Worm (Caenorhabditis elegans) whole organism, L4 larva: Measurements from ENCODE around the gene unc-96.
A peak's percentile ranks its signal among the peaks of the same experiment; 100 is the strongest.

Source experiments
- F10B5.3 ChIP-seq: sonication (generic microtip); optimal IDR thresholded peaks from 2 replicates; lab custom pipeline; 2016; ENCODE audit warnings: mild to moderate bottlenecking, missing genetic modification characterization, missing compliant biosample characterization
- T20F7.1 ChIP-seq: fragments of 200-800 bp; sonication (Bioruptor generic); optimal IDR thresholded peaks from 2 replicates; lab custom pipeline; 2018; ENCODE audit warnings: mild to moderate bottlenecking, missing genetic modification characterization, missing compliant biosample characterization
- T26A8.4 ChIP-seq: fragments of 200-800 bp; sonication (Bioruptor generic); IDR thresholded peaks from 2 replicates; pipeline ENCODE4 v1.3.6; 2022; ENCODE audit warnings: missing genetic modification characterization, missing compliant biosample characterization
- ZK546.5 ChIP-seq, 2 experiments: sonication (generic microtip); optimal IDR thresholded peaks; 2 replicates each; lab custom pipeline; 2017; ENCODE audit warnings: missing biosample characterization in 2 of 2, missing genetic modification characterization in 2 of 2
- aha-1 ChIP-seq: fragments of 150-350 bp; peaks from one replicate; lab custom pipeline; 2014; ENCODE audit warnings: missing biosample characterization, missing genetic modification characterization
- aly-2 ChIP-seq: sonication (generic microtip); optimal IDR thresholded peaks from 2 replicates; lab custom pipeline; 2018; ENCODE audit warnings: missing biosample characterization, missing genetic modification characterization
- ceh-28 ChIP-seq: fragments of 150-350 bp; optimal IDR thresholded peaks from 2 replicates; lab custom pipeline; 2014; ENCODE audit warnings: missing biosample characterization, missing genetic modification reagents, missing genetic modification characterization
- ceh-32 ChIP-seq: sonication (generic microtip); optimal IDR thresholded peaks from 2 replicates; lab custom pipeline; 2016; ENCODE audit warnings: mild to moderate bottlenecking, missing genetic modification characterization, missing compliant biosample characterization; ENCODE audit not compliant: poor library complexity
- ces-1 ChIP-seq: fragments of 150-350 bp; sonication (generic microtip); optimal IDR thresholded peaks from 4 replicates; lab custom pipeline; 2014; ENCODE audit warnings: missing biosample characterization, missing genetic modification reagents, missing genetic modification characterization
- cey-2 ChIP-seq: sonication (generic microtip); optimal IDR thresholded peaks from 3 replicates; lab custom pipeline; 2017; ENCODE audit warnings: missing genetic modification characterization, mild to moderate bottlenecking, missing compliant biosample characterization, antibody characterized with exemption, borderline replicate concordance; ENCODE audit not compliant: insufficient read depth
- daf-12 ChIP-seq: fragments of 150-350 bp; optimal IDR thresholded peaks from 2 replicates; lab custom pipeline; 2014; ENCODE audit warnings: missing biosample characterization, missing genetic modification reagents, missing genetic modification characterization
- daf-8 ChIP-seq: fragments of 200-800 bp; sonication (Bioruptor generic); IDR thresholded peaks from 2 replicates; pipeline ENCODE4 v1.3.6; 2022; ENCODE audit warnings: missing genetic modification characterization, missing compliant biosample characterization
- dmd-6 ChIP-seq: fragments of 200-800 bp; sonication (Bioruptor generic); IDR thresholded peaks from 2 replicates; pipeline ENCODE4 v1.3.6; 2022; ENCODE audit warnings: missing genetic modification reagents, missing genetic modification characterization, missing compliant biosample characterization
- dmd-8 ChIP-seq: fragments of 200-800 bp; sonication (Bioruptor generic); IDR thresholded peaks from 2 replicates; pipeline ENCODE4 v1.3.6; 2022; ENCODE audit warnings: missing genetic modification characterization, missing compliant biosample characterization
- dmd-9 ChIP-seq: fragments of 200-800 bp; sonication (Bioruptor generic); IDR thresholded peaks from 2 replicates; pipeline ENCODE4 v1.3.6; 2022; ENCODE audit warnings: missing genetic modification reagents, missing genetic modification characterization, missing compliant biosample characterization
- egl-43 ChIP-seq: fragments of 200-800 bp; sonication (Bioruptor generic); IDR thresholded peaks from 2 replicates; pipeline ENCODE4 v1.3.6; 2022; ENCODE audit warnings: missing genetic modification reagents, missing genetic modification characterization, missing compliant biosample characterization
- fos-1 ChIP-seq: fragments of 150-350 bp; optimal IDR thresholded peaks from 2 replicates; lab custom pipeline; 2014; ENCODE audit warnings: missing biosample characterization, missing genetic modification characterization
- gei-8 ChIP-seq: fragments of 200-800 bp; sonication (Bioruptor generic); optimal IDR thresholded peaks from 2 replicates; lab custom pipeline; 2018; ENCODE audit warnings: mild to moderate bottlenecking, missing genetic modification characterization, missing compliant biosample characterization
- hif-1 ChIP-seq, 2 experiments: sonication (generic microtip); optimal IDR thresholded peaks; 2 replicates each; lab custom pipeline; 2016 to 2017; ENCODE audit warnings: missing compliant biosample characterization in 2 of 2, missing genetic modification characterization in 2 of 2, missing genetic modification reagents in 2 of 2, missing genotype in 2 of 2, mild to moderate bottlenecking in 1 of 2
- lin-1 ChIP-seq: fragments of 200-800 bp; sonication (Bioruptor generic); IDR thresholded peaks from 2 replicates; pipeline ENCODE4 v1.3.6; 2022; ENCODE audit warnings: missing genetic modification reagents, missing genetic modification characterization, missing compliant biosample characterization
- lin-29 ChIP-seq: fragments of 200-800 bp; sonication (Bioruptor generic); IDR thresholded peaks from 2 replicates; pipeline ENCODE4 v1.3.6; 2022; ENCODE audit warnings: missing genetic modification reagents, missing genetic modification characterization, missing compliant biosample characterization
- lin-39 ChIP-seq: fragments of 150-350 bp; optimal IDR thresholded peaks from 2 replicates; lab custom pipeline; 2014; ENCODE audit warnings: missing biosample characterization, missing genetic modification reagents, missing genetic modification characterization
- lir-3 ChIP-seq: sonication (generic microtip); optimal IDR thresholded peaks from 2 replicates; lab custom pipeline; 2016; ENCODE audit warnings: mild to moderate bottlenecking, missing genetic modification characterization, missing compliant biosample characterization
- lsy-2 ChIP-seq, 2 experiments: fragments of 150-350 bp in 1 of 2; sonication (generic microtip) in 1 of 2; optimal IDR thresholded peaks; 2 replicates each; lab custom pipeline; 2014 to 2017; ENCODE audit warnings: missing biosample characterization in 2 of 2, missing genetic modification characterization in 2 of 2
- madf-5 ChIP-seq, 2 experiments: fragments of 200-800 bp; sonication (Bioruptor generic); IDR thresholded peaks; 2 replicates each; pipeline ENCODE4 v1.3.6; 2022; ENCODE audit warnings: missing compliant biosample characterization in 2 of 2, missing genetic modification characterization in 2 of 2
- madf-9 ChIP-seq: fragments of 200-800 bp; sonication (Bioruptor generic); conservative IDR thresholded peaks from 2 replicates; pipeline ENCODE4 v1.3.6; 2022; ENCODE audit warnings: missing genetic modification reagents, missing genetic modification characterization, missing compliant biosample characterization
- mdl-1 ChIP-seq, 2 experiments: fragments of 150-350 bp in 1 of 2; sonication (generic microtip) in 1 of 2; optimal IDR thresholded peaks; 2 replicates each; lab custom pipeline; 2014 to 2017; ENCODE audit warnings: missing biosample characterization in 2 of 2, missing genetic modification characterization in 2 of 2
- mep-1 ChIP-seq: fragments of 150-350 bp; sonication (generic microtip); optimal IDR thresholded peaks from 3 replicates; lab custom pipeline; 2014; ENCODE audit warnings: missing biosample characterization, missing genetic modification characterization
- mes-2 ChIP-seq: sonication (generic microtip); optimal IDR thresholded peaks from 2 replicates; lab custom pipeline; 2016; ENCODE audit warnings: missing genotype, mild to moderate bottlenecking, missing genetic modification characterization, missing compliant biosample characterization; ENCODE audit not compliant: poor library complexity, severe bottlenecking
- mxl-3 ChIP-seq: fragments of 200-800 bp; sonication (Bioruptor generic); optimal IDR thresholded peaks from 2 replicates; lab custom pipeline; 2018; ENCODE audit warnings: mild to moderate bottlenecking, missing genetic modification characterization, missing compliant biosample characterization
- nhr-10 ChIP-seq: fragments of 150-350 bp; optimal IDR thresholded peaks from 2 replicates; lab custom pipeline; 2014; ENCODE audit warnings: missing biosample characterization, missing genetic modification characterization
- nhr-102 ChIP-seq: sonication (generic microtip); optimal IDR thresholded peaks from 2 replicates; lab custom pipeline; 2016; ENCODE audit warnings: mild to moderate bottlenecking, missing genetic modification characterization, moderate library complexity, missing compliant biosample characterization
- nhr-11 ChIP-seq: fragments of 150-350 bp; optimal IDR thresholded peaks from 2 replicates; lab custom pipeline; 2014; ENCODE audit warnings: missing biosample characterization, missing genetic modification characterization
- nhr-28 ChIP-seq: fragments of 150-350 bp; optimal IDR thresholded peaks from 2 replicates; lab custom pipeline; 2014; ENCODE audit warnings: missing biosample characterization, missing genetic modification characterization
- nhr-42 ChIP-seq: fragments of 200-800 bp; sonication (Bioruptor generic); IDR thresholded peaks from 2 replicates; pipeline ENCODE4 v1.3.6; 2022; ENCODE audit warnings: missing genetic modification characterization, missing compliant biosample characterization
- nhr-48 ChIP-seq: sonication (generic microtip); optimal IDR thresholded peaks from 2 replicates; lab custom pipeline; 2016; ENCODE audit warnings: mild to moderate bottlenecking, missing genetic modification characterization, missing compliant biosample characterization
- nhr-6 ChIP-seq: fragments of 150-350 bp; optimal IDR thresholded peaks from 2 replicates; lab custom pipeline; 2014; ENCODE audit warnings: missing biosample characterization, missing genetic modification characterization
- nhr-76 ChIP-seq: fragments of 150-350 bp; optimal IDR thresholded peaks from 2 replicates; lab custom pipeline; 2014; ENCODE audit warnings: missing biosample characterization, missing genetic modification characterization
- nhr-77 ChIP-seq: fragments of 150-350 bp; optimal IDR thresholded peaks from 2 replicates; lab custom pipeline; 2014; ENCODE audit warnings: missing biosample characterization, missing genetic modification characterization
- php-3 ChIP-seq: fragments of 200-800 bp; sonication (Bioruptor generic); IDR thresholded peaks from 2 replicates; pipeline ENCODE4 v1.3.6; 2022; ENCODE audit warnings: missing genetic modification reagents, missing genetic modification characterization, missing compliant biosample characterization
- set-16 ChIP-seq: fragments of 200-800 bp; sonication (Bioruptor generic); IDR thresholded peaks from 2 replicates; pipeline ENCODE4 v1.3.6; 2022; ENCODE audit warnings: missing genetic modification reagents, missing genetic modification characterization, missing compliant biosample characterization
- spr-1 ChIP-seq: sonication (generic microtip); optimal IDR thresholded peaks from 2 replicates; lab custom pipeline; 2016; ENCODE audit warnings: mild to moderate bottlenecking, missing genetic modification characterization, missing compliant biosample characterization
- spr-3 ChIP-seq: fragments of 200-800 bp; sonication (Bioruptor generic); optimal IDR thresholded peaks from 2 replicates; lab custom pipeline; 2018; ENCODE audit warnings: mild to moderate bottlenecking, missing genetic modification characterization, missing compliant biosample characterization
- tra-1 ChIP-seq: fragments of 200-800 bp; sonication (Bioruptor generic); IDR thresholded peaks from 2 replicates; pipeline ENCODE4 v1.3.6; 2022; ENCODE audit warnings: missing genetic modification reagents, missing genetic modification characterization, missing compliant biosample characterization
- zip-2 ChIP-seq: fragments of 150-350 bp; optimal IDR thresholded peaks from 2 replicates; lab custom pipeline; 2014; ENCODE audit warnings: missing biosample characterization, missing genetic modification characterization
- ztf-11 ChIP-seq: fragments of 150-350 bp; optimal IDR thresholded peaks from 2 replicates; lab custom pipeline; 2014; ENCODE audit warnings: missing biosample characterization, missing genetic modification characterization

unc-96 gene

ce11 chrX:661727-662330, 40.7 kb upstream of the unc-96 start, which contains the start of gene rund-1 (continued):
- no peak for TF ChIP-seq tra-1 (GFP tag; lab: Robert Waterston, UW)
- no peak for TF ChIP-seq fos-1 (tag; lab: Kevin White, UChicago)
- no peak for TF ChIP-seq lin-29 (GFP tag; lab: Robert Waterston, UW)
- no peak for TF ChIP-seq nhr-10 (tag; lab: Kevin White, UChicago)
- no peak for TF ChIP-seq ceh-28 (tag; lab: Kevin White, UChicago)
- TF ChIP-seq lin-1 (GFP tag; lab: Robert Waterston, UW), result no peak
- no peak for TF ChIP-seq madf-9 (GFP tag; lab: Robert Waterston, UW)
- peak in 1 of 2 experiments; percentile 61 for TF ChIP-seq mdl-1 (tag; optimal IDR thresholded peaks at IDR 0.05; lab: Kevin White, UChicago)
- TF ChIP-seq nhr-102 (tag; lab: Kevin White, UChicago), result no peak
- no peak for TF ChIP-seq nhr-42
- TF ChIP-seq T20F7.1, result no peak
- TF ChIP-seq zip-2 (tag; lab: Kevin White, UChicago), result no peak
- TF ChIP-seq lsy-2 (tag; optimal IDR thresholded peaks at IDR 0.05; lab: Kevin White, UChicago), result peak in 1 of 2 experiments; percentile 57
- TF ChIP-seq daf-8 (GFP tag; lab: Robert Waterston, UW), result no peak
- no peak for TF ChIP-seq ceh-32
- TF ChIP-seq nhr-28 (tag; lab: Kevin White, UChicago), result no peak
- TF ChIP-seq mxl-3 (GFP tag; lab: Kevin White, UChicago), result no peak
- TF ChIP-seq nhr-11 (tag; lab: Kevin White, UChicago), result peak; percentile 73
- TF ChIP-seq F10B5.3, result no peak
- no peak for TF ChIP-seq cey-2 (tag; lab: Kevin White, UChicago)

ce11 chrX:655884-656283, 34.8 kb upstream of the unc-96 start, which contains the start of gene lpr-7:
TSS of gene lpr-7 (plus strand) at chrX:656184.
- no peak for TF ChIP-seq spr-1 (tag; lab: Kevin White, UChicago)
- TF ChIP-seq spr-3 (GFP tag; lab: Kevin White, UChicago), result no peak

ce11 chrX:654804-655203, 33.7 kb upstream of the unc-96 start, which contains the start of gene ifc-2:
TSS of gene ifc-2 (minus strand) at chrX:654904.
- no peak for TF ChIP-seq lin-29 (GFP tag; lab: Robert Waterston, UW)
- TF ChIP-seq ces-1, result no peak
- TF ChIP-seq daf-12 (tag; lab: Kevin White, UChicago), result no peak
- TF ChIP-seq lin-39 (tag; lab: Kevin White, UChicago), result no peak
- TF ChIP-seq nhr-48 (tag; lab: Kevin White, UChicago), result no peak
- TF ChIP-seq set-16 (GFP tag; lab: Robert Waterston, UW), result no peak
- no peak for TF ChIP-seq tra-1 (GFP tag; lab: Robert Waterston, UW)
- no peak for TF ChIP-seq nhr-6 (tag; lab: Kevin White, UChicago)
- TF ChIP-seq madf-5 (GFP tag; IDR thresholded peaks at IDR 0.05; lab: Robert Waterston, UW), result no peak
- no peak for TF ChIP-seq gei-8 (GFP tag; lab: Kevin White, UChicago)
- TF ChIP-seq nhr-76 (tag; lab: Kevin White, UChicago), result no peak
- TF ChIP-seq, all 104 proteins: peak for 0

ce11 chrX:651616-652015, 30.5 kb upstream of the unc-96 start:
- TF ChIP-seq nhr-28 (tag; lab: Kevin White, UChicago) (peak; percentile 35), lsy-2 (tag; optimal IDR thresholded peaks at IDR 0.05; lab: Kevin White, UChicago) (no peak), nhr-10 (tag; lab: Kevin White, UChicago) (no peak), hif-1 (tag; optimal IDR thresholded peaks at IDR 0.05; lab: Kevin White, UChicago) (no peak), dmd-8 (GFP tag; lab: Robert Waterston, UW) (no peak), ZK546.5 (tag; optimal IDR thresholded peaks at IDR 0.05; lab: Kevin White, UChicago) (no peak), lir-3 (tag; lab: Kevin White, UChicago) (no peak), php-3 (GFP tag; lab: Robert Waterston, UW) (peak; percentile 52; the same call in 1 of the 2 replicates), nhr-77 (peak; percentile 6), mep-1 (peak; percentile 36), aha-1 (peak; percentile 19), dmd-9 (GFP tag; lab: Robert Waterston, UW) (no peak), dmd-6 (GFP tag; lab: Robert Waterston, UW) (peak; percentile 43; the same call in 1 of the 2 replicates), egl-43 (GFP tag; lab: Robert Waterston, UW) (no peak), T26A8.4 (no peak), mes-2 (tag; lab: Kevin White, UChicago) (no peak), ztf-11 (tag; lab: Kevin White, UChicago) (no peak), T20F7.1 (no peak), aly-2 (no peak)
